Worm (Caenorhabditis elegans) whole organism, L2 larva: ENCODE results near the gene B0563.1.
A peak's percentile ranks its signal among the peaks of the same experiment; 100 is the strongest.

Source experiments
- F13H6.1 ChIP-seq: sonication (generic microtip); optimal IDR thresholded peaks from 2 replicates; lab custom pipeline; 2016; ENCODE audit warnings: missing genetic modification characterization, missing compliant biosample characterization
- Y55F3AM.14 ChIP-seq: fragments of 200-800 bp; sonication (Bioruptor generic); optimal IDR thresholded peaks from 2 replicates; lab custom pipeline; 2018; ENCODE audit warnings: mild to moderate bottlenecking, missing genetic modification characterization, missing compliant biosample characterization
- ZK546.5 ChIP-seq: sonication (generic microtip); optimal IDR thresholded peaks from 2 replicates; lab custom pipeline; 2017; ENCODE audit warnings: missing biosample characterization, missing genetic modification characterization
- alr-1 ChIP-seq: fragments of 150-350 bp; optimal IDR thresholded peaks from 2 replicates; lab custom pipeline; 2014; ENCODE audit warnings: missing biosample characterization, missing genetic modification characterization
- ama-1 ChIP-seq: fragments of 150-350 bp; optimal IDR thresholded peaks from 2 replicates; lab custom pipeline; 2018; ENCODE audit warnings: inconsistent platforms
- elt-1 ChIP-seq: fragments of 150-350 bp; optimal IDR thresholded peaks from 2 replicates; lab custom pipeline; 2014; ENCODE audit warnings: missing biosample characterization, missing genetic modification characterization
- elt-3 ChIP-seq: sonication (generic microtip); optimal IDR thresholded peaks from 2 replicates; lab custom pipeline; 2017; ENCODE audit warnings: missing biosample characterization, missing genetic modification characterization
- gmeb-1 ChIP-seq: fragments of 150-350 bp; optimal IDR thresholded peaks from 2 replicates; lab custom pipeline; 2014; ENCODE audit warnings: missing biosample characterization, missing genetic modification characterization
- mdl-1 ChIP-seq, 2 experiments: fragments of 150-350 bp in 1 of 2; sonication (generic microtip) in 1 of 2; optimal IDR thresholded peaks; 2 replicates each; lab custom pipeline; 2017; ENCODE audit warnings: missing biosample characterization in 2 of 2, missing genetic modification characterization in 2 of 2
- nhr-12 ChIP-seq: fragments of 150-350 bp; optimal IDR thresholded peaks from 2 replicates; lab custom pipeline; 2014; ENCODE audit warnings: missing biosample characterization, missing genetic modification characterization
- nhr-6 ChIP-seq: fragments of 150-350 bp; optimal IDR thresholded peaks from 2 replicates; lab custom pipeline; 2014; ENCODE audit warnings: missing biosample characterization, missing genetic modification characterization
- peb-1 ChIP-seq: fragments of 150-350 bp; optimal IDR thresholded peaks from 2 replicates; lab custom pipeline; 2014; ENCODE audit warnings: missing biosample characterization, missing genetic modification characterization
- unc-55 ChIP-seq: fragments of 150-350 bp; sonication (generic microtip); optimal IDR thresholded peaks from 3 replicates; lab custom pipeline; 2014; ENCODE audit warnings: missing biosample characterization, missing genetic modification reagents, missing genetic modification characterization
- unc-62 ChIP-seq: fragments of 150-350 bp; optimal IDR thresholded peaks from 2 replicates; lab custom pipeline; 2014; ENCODE audit warnings: missing biosample characterization, missing genetic modification reagents, missing genetic modification characterization

The B0563.1 gene

DNA sequence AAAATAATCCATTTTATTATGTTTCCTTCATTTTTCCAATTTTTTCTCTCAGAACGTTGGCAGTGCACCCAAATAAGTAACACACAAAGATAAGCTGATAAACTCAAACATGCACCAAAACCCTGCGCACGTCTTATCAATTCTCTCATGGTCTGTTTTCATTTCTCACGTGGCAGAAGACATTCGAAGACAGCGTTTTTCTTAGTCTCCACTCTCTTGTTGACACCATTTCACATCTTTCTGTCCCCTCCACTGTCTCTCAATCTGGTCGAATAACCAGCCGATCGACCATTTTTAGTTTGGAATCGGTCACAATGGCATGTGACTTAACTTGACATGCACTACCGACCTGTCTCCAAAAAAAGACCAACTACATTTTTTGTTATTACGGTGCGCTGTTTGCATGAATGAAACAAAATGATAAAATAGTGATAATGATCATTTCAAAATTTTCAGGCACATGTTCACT, 42.6 kb downstream of the B0563.1 start, which contains the start of gene C35B8.3 (continued):
- no peak for TF ChIP-seq peb-1 (tag; lab: Kevin White, UChicago)
- TF ChIP-seq mdl-1 (tag; optimal IDR thresholded peaks at IDR 0.05; lab: Kevin White, UChicago): peak in 1 of 2 experiments; percentile 61
- TF ChIP-seq elt-3 (tag; lab: Kevin White, UChicago): no peak
- peak; percentile 47 for TF ChIP-seq nhr-6 (tag; lab: Kevin White, UChicago)
- TF ChIP-seq gmeb-1 (tag; lab: Kevin White, UChicago): peak; percentile 56
- no peak for TF ChIP-seq ama-1 (lab: Kevin White, UChicago)
- TF ChIP-seq unc-62 (GFP tag; lab: Kevin White, UChicago): no peak
- no peak for TF ChIP-seq ZK546.5
- TF ChIP-seq F13H6.1 (tag; lab: Kevin White, UChicago): peak; percentile 7
- no peak for TF ChIP-seq unc-55 (GFP tag; lab: Kevin White, UChicago)
- TF ChIP-seq Y55F3AM.14 (GFP tag; lab: Kevin White, UChicago): peak; percentile 65
- TF ChIP-seq alr-1 (tag; lab: Kevin White, UChicago): no peak
- no peak for TF ChIP-seq nhr-12 (tag; lab: Kevin White, UChicago)
- TF ChIP-seq elt-1: no peak
